Worm (Caenorhabditis elegans): ENCODE results near the gene H14E04.2.

Gene H14E04.2

DNA sequence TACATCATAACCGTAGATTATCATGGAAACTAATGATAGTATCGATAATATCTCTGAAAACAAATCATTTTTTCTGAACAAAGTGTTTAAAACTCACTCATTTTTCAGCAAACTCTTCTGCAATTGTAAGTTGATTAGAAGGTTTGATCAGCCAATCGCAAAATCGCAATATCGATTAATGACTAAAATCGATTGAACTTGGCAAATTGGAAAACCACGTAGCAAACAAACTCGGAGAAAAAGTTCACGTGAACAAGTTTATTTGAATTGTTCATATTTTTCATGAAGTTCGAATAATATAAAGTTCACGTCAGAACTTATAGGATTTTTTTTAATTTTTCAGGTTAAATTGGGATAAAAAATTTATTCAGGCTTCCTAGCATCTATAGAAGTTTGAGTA, 4.1 kb upstream of the H14E04.2 start, which contains the start of gene H04J21.1:
H04J21.1 (minus strand) TSS at position 101 of the 400 bp plus-strand sequence.
- no peak for TF ChIP-seq flt-1 (GFP tag; IDR thresholded peaks at IDR 0.05)
- no peak for TF ChIP-seq ztf-23 (GFP tag; IDR thresholded peaks at IDR 0.05)

DNA sequence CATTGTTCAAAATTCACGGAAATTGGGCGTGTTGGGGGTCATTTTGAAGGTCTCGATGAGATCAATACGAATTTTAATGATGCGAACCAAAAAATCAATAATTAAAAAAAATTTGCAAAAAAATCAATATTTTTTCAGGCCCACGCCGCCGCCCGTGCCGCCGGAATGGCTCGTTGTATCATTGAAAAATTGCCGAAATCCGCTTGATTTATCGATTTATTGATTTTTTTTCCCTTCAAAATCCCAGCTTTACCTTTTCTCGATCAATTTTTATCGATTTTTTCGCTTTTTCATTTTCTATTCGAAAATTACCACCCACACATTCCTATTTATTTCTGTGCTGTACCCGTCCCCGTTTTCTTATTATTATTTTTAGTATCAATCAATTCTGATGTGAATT, 8.4 kb downstream of the H14E04.2 start:
- TF ChIP-seq flt-1 (GFP tag; IDR thresholded peaks at IDR 0.05) = no peak
- TF ChIP-seq T22C8.4 (GFP tag; IDR thresholded peaks at IDR 0.05) = peak; percentile 76
- no peak for TF ChIP-seq ref-1 (GFP tag; conservative IDR thresholded peaks at IDR 0.05)
- no peak for TF ChIP-seq cog-1 (tag; optimal IDR thresholded peaks at IDR 0.05)

DNA sequence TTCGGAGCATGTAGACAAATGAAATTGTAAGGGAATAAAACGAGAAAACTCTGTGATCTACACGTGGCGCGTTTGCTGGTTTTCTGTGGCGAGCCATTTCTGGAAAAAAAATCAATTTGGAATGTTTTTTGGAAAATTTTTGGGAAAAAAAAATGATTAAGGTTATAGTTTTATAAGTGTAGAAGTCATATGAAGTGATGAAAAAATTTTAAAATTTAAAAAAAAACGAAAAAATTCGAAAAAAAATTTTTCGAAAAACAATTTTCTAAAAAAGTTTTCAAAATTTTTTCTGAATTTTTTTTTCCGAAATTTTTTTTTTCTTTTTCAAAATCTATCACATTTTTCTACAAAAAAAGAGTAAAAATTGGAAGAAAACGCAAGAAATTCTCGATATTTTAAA, 10.5 kb downstream of the H14E04.2 start, which contains the start of gene H14E04.3:
H14E04.3 (minus strand) TSS at position 101 of the 400 bp plus-strand sequence.
- TF ChIP-seq tab-1 (GFP tag; IDR thresholded peaks at IDR 0.05) (no peak), klf-2 (GFP tag; conservative IDR thresholded peaks at IDR 0.05) (no peak), ztf-29 (GFP tag; IDR thresholded peaks at IDR 0.05) (no peak)

DNA sequence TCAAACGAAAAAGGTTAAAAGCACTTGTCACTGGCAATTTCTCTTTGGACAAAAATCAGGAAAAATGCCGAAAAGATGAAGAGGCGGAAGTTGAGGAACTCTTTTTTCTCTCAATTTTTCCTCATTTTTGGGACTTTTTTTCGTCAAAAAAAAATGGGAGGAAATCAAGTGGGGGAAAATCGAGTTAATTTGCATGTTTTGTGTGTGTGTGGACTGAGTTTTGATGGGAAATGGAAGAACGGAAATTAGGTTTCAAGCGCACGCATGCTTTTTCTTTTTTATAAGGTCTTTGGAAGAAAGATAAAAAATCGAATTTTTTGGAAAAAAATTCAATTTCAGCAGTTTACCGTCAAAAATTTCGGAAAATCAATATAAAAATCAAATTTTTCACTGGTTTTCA, 15.7 kb downstream of the H14E04.2 start:
- TF ChIP-seq med-1 (GFP tag; optimal IDR thresholded peaks at IDR 0.05; ENCODE audit: insufficient read depth) = no peak
- no peak for TF ChIP-seq ztf-29 (GFP tag; IDR thresholded peaks at IDR 0.05)
- no peak for TF ChIP-seq tab-1 (GFP tag; IDR thresholded peaks at IDR 0.05)
- TF ChIP-seq cog-1 (tag; optimal IDR thresholded peaks at IDR 0.05) = no peak
- no peak for TF ChIP-seq ztf-23 (GFP tag; IDR thresholded peaks at IDR 0.05)
- TF ChIP-seq T22C8.4 (GFP tag; IDR thresholded peaks at IDR 0.05) = no peak
- TF ChIP-seq flt-1 (GFP tag; IDR thresholded peaks at IDR 0.05) = no peak
- TF ChIP-seq klf-2 (GFP tag; conservative IDR thresholded peaks at IDR 0.05) = no peak

DNA sequence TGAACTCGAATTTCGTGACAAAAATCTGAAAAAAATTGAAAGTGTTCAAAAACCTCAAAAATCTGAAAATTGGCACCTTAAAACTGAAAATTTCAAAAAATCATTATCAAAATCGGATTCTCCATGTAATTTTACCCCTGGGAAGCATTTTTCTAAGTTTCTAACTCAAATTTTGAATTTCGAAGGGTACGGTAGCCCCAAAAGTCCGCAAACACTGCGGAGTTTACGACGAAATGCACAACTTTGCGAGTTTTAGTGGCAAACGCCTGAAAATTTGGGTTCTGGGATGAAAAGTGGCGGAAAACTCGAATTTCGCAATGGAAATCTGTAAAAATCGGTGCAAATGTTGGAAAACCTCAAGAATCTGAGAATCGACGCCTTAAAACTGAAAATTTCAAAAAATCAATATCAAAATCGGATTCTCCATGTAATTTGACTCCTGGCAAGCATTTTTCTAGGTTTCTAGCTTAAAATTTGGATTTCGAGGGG, 17.7 kb downstream of the H14E04.2 start:
- TF ChIP-seq ztf-23 (GFP tag; IDR thresholded peaks at IDR 0.05) (no peak), klf-2 (GFP tag; conservative IDR thresholded peaks at IDR 0.05) (no peak), med-1 (GFP tag; optimal IDR thresholded peaks at IDR 0.05; ENCODE audit: insufficient read depth) (no peak), cog-1 (tag; optimal IDR thresholded peaks at IDR 0.05) (no peak), T22C8.4 (GFP tag; IDR thresholded peaks at IDR 0.05) (no peak), flt-1 (GFP tag; IDR thresholded peaks at IDR 0.05) (no peak), ztf-29 (GFP tag; IDR thresholded peaks at IDR 0.05) (no peak), tab-1 (GFP tag; IDR thresholded peaks at IDR 0.05) (no peak), ref-1 (GFP tag; conservative IDR thresholded peaks at IDR 0.05) (no peak)

DNA sequence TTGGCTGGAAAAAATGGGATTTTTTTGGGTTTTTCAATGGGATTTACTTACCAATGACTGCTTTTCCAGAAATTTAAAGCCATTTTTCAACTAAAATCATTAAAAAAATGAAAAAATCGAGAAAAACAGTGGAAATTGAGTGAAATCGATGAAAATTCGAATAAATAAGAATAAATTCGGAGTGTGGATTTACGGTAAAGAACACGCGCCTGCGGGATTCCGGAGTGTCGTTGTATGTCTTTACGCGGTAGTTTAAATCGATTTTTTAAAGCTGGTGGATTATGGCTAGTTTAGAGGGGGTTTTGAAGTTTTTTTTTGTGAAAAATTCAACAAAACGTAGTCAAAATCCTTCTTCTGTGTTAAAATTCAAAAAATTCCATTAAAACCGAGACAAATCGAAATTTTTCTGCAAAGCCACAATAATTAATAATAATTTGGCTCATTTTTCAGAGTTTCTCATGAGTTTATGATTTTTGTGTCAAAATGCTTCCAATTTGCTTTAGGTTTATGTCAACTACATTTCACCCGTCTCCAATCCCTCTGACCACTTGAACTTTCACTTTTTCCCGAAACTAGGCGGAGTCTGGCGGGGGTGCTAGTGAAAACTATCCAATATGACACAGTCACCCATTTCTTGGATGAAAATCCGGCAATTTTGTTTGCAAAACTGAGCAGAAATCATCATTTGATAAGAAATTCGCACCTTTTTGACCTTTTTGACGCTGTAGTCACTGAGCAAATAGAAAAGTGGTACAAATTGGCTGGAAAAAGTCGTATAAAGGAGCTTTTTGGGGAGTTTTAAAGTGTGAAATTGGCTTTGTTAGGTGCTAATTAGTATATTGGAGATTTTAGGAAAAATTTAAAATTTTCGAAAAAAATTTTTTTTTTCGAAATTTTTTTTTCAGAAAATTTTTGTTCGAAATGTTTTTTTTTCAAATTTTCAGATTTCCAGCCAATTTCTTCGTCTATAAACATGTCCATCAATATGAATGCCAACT, 25.4 kb downstream of the H14E04.2 start, which contains the start of the genes cic-1 and strm-1:
cic-1 (minus strand) TSS at position 96 of the 998 bp plus-strand sequence.
strm-1 (plus strand) TSS at position 945 of the 998 bp plus-strand sequence.
- TF ChIP-seq cog-1 (tag; optimal IDR thresholded peaks at IDR 0.05) = no peak
- TF ChIP-seq ztf-29 (GFP tag; IDR thresholded peaks at IDR 0.05) = no peak
- TF ChIP-seq T22C8.4 (GFP tag; IDR thresholded peaks at IDR 0.05) = peak; percentile 66
- TF ChIP-seq klf-2 (GFP tag; conservative IDR thresholded peaks at IDR 0.05) = no peak

DNA sequence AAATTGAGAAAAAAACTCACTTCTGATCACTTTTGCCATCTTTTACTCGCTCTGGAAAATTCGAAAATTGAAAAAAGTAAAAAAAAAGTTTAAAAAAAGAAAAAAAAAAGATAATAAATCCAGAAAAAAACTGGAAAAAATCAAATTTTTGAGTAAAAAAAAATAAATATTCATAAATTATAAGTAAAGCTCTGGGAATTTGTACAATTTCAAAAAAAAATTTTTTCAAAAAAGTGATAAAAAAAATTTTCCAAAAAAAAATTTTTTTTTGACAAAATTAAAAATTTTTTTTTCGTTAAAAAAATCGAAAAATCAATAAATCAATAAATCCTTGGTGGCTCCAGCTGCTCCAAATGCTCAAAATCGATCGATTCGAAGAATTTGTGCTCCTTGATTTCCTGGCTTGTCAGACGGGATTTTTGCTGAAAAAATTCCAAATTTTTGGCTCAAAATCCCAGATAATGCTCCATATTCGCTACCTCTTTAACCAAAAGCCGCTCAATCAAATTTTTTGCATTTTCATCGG, 35.0 kb downstream of the H14E04.2 start, which contains the start of gene mrpl-30:
mrpl-30 (minus strand) TSS at position 51 of the 526 bp plus-strand sequence.
- TF ChIP-seq med-1 (GFP tag; optimal IDR thresholded peaks at IDR 0.05; ENCODE audit: insufficient read depth) (no peak), T22C8.4 (GFP tag; IDR thresholded peaks at IDR 0.05) (0 out of 2 replicates have a peak, but pooled peaks have one; percentile 47)

DNA sequence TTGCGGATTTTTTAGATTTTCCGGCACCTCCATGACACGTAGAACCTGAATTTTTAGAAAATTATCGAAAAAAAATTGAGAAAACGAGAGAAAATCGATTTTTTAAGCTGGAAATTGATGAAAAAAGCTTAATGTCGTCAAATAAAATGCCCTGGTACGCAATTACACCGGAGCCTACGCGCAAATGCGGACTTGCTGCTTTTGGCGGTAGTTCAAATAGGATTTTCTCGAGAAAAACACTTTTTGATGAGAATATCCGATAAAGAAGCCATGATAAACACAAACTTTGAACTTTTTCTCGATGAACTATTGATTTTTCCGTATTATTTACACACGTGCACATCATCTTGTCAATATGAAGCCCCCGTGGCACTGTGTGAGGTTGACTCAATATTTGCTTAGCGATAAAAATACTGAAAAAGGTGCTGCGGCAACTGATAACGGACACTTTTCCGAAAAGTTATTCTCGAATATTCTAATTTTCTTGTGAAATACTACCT, 42.2 kb downstream of the H14E04.2 start, which contains the start of the genes W04B5.5 and W04B5.3:
W04B5.5 (minus strand) TSS at position 51 of the 500 bp plus-strand sequence.
W04B5.3 (plus strand) TSS at position 356 of the 500 bp plus-strand sequence.
- TF ChIP-seq ref-1 (GFP tag; conservative IDR thresholded peaks at IDR 0.05) (no peak), ztf-23 (GFP tag; IDR thresholded peaks at IDR 0.05) (no peak), T22C8.4 (GFP tag; IDR thresholded peaks at IDR 0.05) (no peak)

DNA sequence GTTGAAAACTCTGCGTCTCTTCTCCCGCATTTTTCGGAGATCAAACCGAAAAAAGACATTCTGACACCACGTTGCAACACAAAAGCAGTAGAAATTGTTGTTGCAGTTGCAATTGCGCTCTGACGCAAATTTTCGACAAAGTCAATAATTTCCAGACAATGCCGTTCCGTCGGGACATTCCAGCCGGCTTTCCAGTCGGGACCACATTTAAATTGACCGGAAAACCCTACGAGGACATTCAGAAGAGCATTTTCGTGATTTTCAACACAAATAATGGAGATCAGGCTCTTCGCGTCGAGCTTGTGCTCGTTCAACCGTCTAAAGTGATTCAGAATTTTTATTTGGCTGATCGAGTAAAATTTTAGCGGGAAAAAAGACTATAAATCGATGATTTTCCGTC, 43.0 kb downstream of the H14E04.2 start:
- TF ChIP-seq med-1 (GFP tag; optimal IDR thresholded peaks at IDR 0.05; ENCODE audit: insufficient read depth) = no peak
- TF ChIP-seq cog-1 (tag; optimal IDR thresholded peaks at IDR 0.05) = no peak
- no peak for TF ChIP-seq T22C8.4 (GFP tag; IDR thresholded peaks at IDR 0.05)
- no peak for TF ChIP-seq ref-1 (GFP tag; conservative IDR thresholded peaks at IDR 0.05)
- no peak for TF ChIP-seq klf-2 (GFP tag; conservative IDR thresholded peaks at IDR 0.05)
- no peak for TF ChIP-seq ztf-29 (GFP tag; IDR thresholded peaks at IDR 0.05)
- no peak for TF ChIP-seq ztf-23 (GFP tag; IDR thresholded peaks at IDR 0.05)
- TF ChIP-seq flt-1 (GFP tag; IDR thresholded peaks at IDR 0.05) = no peak
- TF ChIP-seq tab-1 (GFP tag; IDR thresholded peaks at IDR 0.05) = no peak

DNA sequence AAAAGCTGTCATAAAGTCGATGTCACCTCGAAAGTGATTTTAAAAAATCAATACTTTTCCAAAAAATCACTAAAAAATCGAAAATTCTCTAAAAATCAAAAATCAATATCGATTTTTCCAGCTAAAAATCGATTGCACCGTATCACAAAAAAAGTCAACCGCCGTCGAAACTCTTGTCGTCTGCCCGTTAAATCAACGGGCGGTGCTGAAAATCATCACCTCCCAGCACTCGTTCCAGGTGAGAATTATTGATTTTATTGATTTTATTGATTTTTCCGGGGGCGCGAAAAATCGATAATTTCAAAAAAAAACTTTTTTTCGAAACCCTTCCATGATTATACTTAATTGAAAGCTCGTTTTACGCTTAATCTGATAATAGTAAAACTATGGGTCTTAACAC, 43.5 kb downstream of the H14E04.2 start:
- TF ChIP-seq T22C8.4 (GFP tag; IDR thresholded peaks at IDR 0.05) (peak; percentile 83), flt-1 (GFP tag; IDR thresholded peaks at IDR 0.05) (no peak)

Data from whole organism, midembryonic.